4 worm cellular contexts compared by ENCODE assay signal in the genomic region with DNA sequence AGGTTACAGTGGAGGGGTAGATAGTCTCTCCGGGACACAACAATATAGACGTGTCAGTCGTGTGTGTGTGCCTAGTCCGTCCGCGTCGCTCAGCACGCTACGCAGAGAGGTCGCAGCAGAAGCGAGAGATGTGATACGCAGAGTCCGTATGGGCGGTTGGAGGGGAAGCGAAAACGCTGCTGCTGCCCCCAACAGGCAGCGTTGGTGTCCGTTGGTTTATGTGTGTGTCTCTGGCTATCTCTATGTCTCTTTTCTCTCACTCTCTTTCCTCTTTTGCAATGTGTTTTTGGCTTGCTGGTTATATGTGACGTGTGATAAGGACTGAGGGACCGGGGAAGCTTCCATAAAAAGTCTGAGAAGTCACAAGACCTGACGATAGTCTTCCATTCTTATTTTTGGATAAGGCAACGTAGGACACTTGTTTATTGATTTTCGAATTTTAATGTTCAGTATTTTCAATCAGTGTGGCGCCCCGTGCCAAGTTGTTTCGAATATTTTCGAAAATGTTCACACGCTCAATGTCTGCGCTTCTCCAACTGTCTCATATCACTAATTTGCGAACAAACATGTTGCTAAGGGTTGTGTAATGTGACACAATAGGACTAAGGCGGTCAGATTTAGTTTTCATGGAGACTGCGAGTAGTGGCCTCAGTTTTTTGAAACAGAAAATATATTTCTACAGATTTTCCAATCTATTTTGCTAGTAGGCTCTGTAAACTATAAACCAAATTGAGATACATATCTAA.
TF ChIP-seq lines count a peak whose summit lies in the region.

pab-2 (minus strand) TSS at position 69 of the 746 bp plus-strand sequence.

TF ChIP-seq in whole organism, L2 larva, 48 proteins besides CTCF, POLR2A, EP300 and RAD21 (continued from another document):
- TF ChIP-seq nhr-6 (tag; optimal IDR thresholded peaks at IDR 0.05; lab: Kevin White, UChicago) (peak; percentile 43), ceh-82 (tag; optimal IDR thresholded peaks at IDR 0.05; lab: Kevin White, UChicago) (peak; percentile 36), elt-1 (tag; optimal IDR thresholded peaks at IDR 0.05; lab: Kevin White, UChicago) (peak; percentile 12), gmeb-1 (tag; optimal IDR thresholded peaks at IDR 0.05; lab: Kevin White, UChicago) (peak; percentile 53), nhr-10 (tag; optimal IDR thresholded peaks at IDR 0.05; lab: Kevin White, UChicago) (no peak), Y55F3AM.14 (GFP tag; optimal IDR thresholded peaks at IDR 0.05; lab: Kevin White, UChicago) (peak; percentile 73), ama-1 (optimal IDR thresholded peaks at IDR 0.05; lab: Kevin White, UChicago) (no peak), F13H6.1 (tag; optimal IDR thresholded peaks at IDR 0.05; lab: Kevin White, UChicago) (peak; percentile 92), mdl-1 (tag; optimal IDR thresholded peaks at IDR 0.05; lab: Kevin White, UChicago) (peak; percentile 59 to 70), sem-4 (tag; optimal IDR thresholded peaks at IDR 0.05; lab: Kevin White, UChicago) (peak; percentile 45), ztf-4 (tag; optimal IDR thresholded peaks at IDR 0.05; lab: Kevin White, UChicago) (no peak), lin-13 (GFP tag; optimal IDR thresholded peaks at IDR 0.05; lab: Kevin White, UChicago) (peak; percentile 25), nhr-129 (tag; optimal IDR thresholded peaks at IDR 0.05; lab: Kevin White, UChicago) (peak; percentile 79), unc-39 (tag; optimal IDR thresholded peaks at IDR 0.05; lab: Kevin White, UChicago) (no peak), fos-1 (tag; optimal IDR thresholded peaks at IDR 0.05; lab: Kevin White, UChicago) (peak; percentile 89), nhr-21 (tag; optimal IDR thresholded peaks at IDR 0.05; lab: Kevin White, UChicago) (peak; percentile 81), aly-2 (tag; optimal IDR thresholded peaks at IDR 0.05; lab: Kevin White, UChicago) (no peak), lin-11 (tag; optimal IDR thresholded peaks at IDR 0.05; lab: Kevin White, UChicago) (peak; percentile 43), sma-3 (GFP tag; optimal IDR thresholded peaks at IDR 0.05; lab: Kevin White, UChicago) (peak; percentile 82), C34F6.9 (tag; optimal IDR thresholded peaks at IDR 0.05; lab: Kevin White, UChicago) (peak; percentile 77), mab-5 (tag; optimal IDR thresholded peaks at IDR 0.05; lab: Kevin White, UChicago) (peak; percentile 74)
TF ChIP-seq in whole organism, L2 larva: peak in this region for 26.

TF ChIP-seq in whole organism, L4 larva, 104 proteins besides CTCF, POLR2A, EP300 and RAD21 (continued from another document and continues in another):
- TF ChIP-seq nhr-48 (tag; optimal IDR thresholded peaks at IDR 0.05; lab: Kevin White, UChicago), result peak; percentile 92
- peak; percentile 54 for TF ChIP-seq nhr-77 (tag; optimal IDR thresholded peaks at IDR 0.05; lab: Kevin White, UChicago)
- peak; percentile 28 for TF ChIP-seq ztf-7 (tag; optimal IDR thresholded peaks at IDR 0.05; lab: Kevin White, UChicago)
- TF ChIP-seq madf-9 (GFP tag; conservative IDR thresholded peaks at IDR 0.05; lab: Robert Waterston, UW), result peak; percentile 72
- peak; percentile 92 for TF ChIP-seq dve-1 (tag; optimal IDR thresholded peaks at IDR 0.05; lab: Kevin White, UChicago; ENCODE audit: insufficient read depth)
- no peak for TF ChIP-seq ama-1 (optimal IDR thresholded peaks at IDR 0.05; lab: Kevin White, UChicago)
- peak; percentile 16 for TF ChIP-seq cey-2 (tag; optimal IDR thresholded peaks at IDR 0.05; lab: Kevin White, UChicago; ENCODE audit: borderline replicate concordance, insufficient read depth)
- TF ChIP-seq skn-1 (tag; optimal IDR thresholded peaks at IDR 0.05; lab: Kevin White, UChicago), result no peak
- TF ChIP-seq lin-38 (GFP tag; IDR thresholded peaks at IDR 0.05; lab: Robert Waterston, UW), result peak; percentile 58
- peak; percentile 90 for TF ChIP-seq hmg-1.1 (GFP tag; IDR thresholded peaks at IDR 0.05; lab: Robert Waterston, UW)
- TF ChIP-seq dmd-8 (GFP tag; IDR thresholded peaks at IDR 0.05; lab: Robert Waterston, UW), result 0 out of 2 replicates have a peak, but pooled peaks have one; percentile 54
- peak; percentile 77; the same call in 1 of the 2 replicates for TF ChIP-seq nhr-41 (GFP tag; IDR thresholded peaks at IDR 0.05; lab: Robert Waterston, UW)
- TF ChIP-seq mep-1 (tag; optimal IDR thresholded peaks at IDR 0.05; lab: Kevin White, UChicago), result peak; percentile 88
- no peak for TF ChIP-seq jun-1 (tag; optimal IDR thresholded peaks at IDR 0.05; lab: Kevin White, UChicago)
- TF ChIP-seq rbr-2 (tag; optimal IDR thresholded peaks at IDR 0.05; lab: Kevin White, UChicago), result peak; percentile 87
- 0 out of 2 replicates have a peak, but pooled peaks have one; percentile 61 for TF ChIP-seq mxl-2 (GFP tag; conservative IDR thresholded peaks at IDR 0.05; lab: Robert Waterston, UW)
- peak; percentile 49; the same call in 1 of the 2 replicates for TF ChIP-seq pha-4 (GFP tag; IDR thresholded peaks at IDR 0.05; lab: Robert Waterston, UW)
- TF ChIP-seq pha-4 (tag; optimal IDR thresholded peaks at IDR 0.05; lab: Kevin White, UChicago), result no peak
- no peak for TF ChIP-seq ZK546.5 (tag; optimal IDR thresholded peaks at IDR 0.05; lab: Kevin White, UChicago)
- peak in 1 of 2 experiments; percentile 39 for TF ChIP-seq daf-16 (GFP tag; optimal IDR thresholded peaks at IDR 0.05; lab: Kevin White, UChicago)
- TF ChIP-seq daf-16 (tag; optimal IDR thresholded peaks at IDR 0.05; lab: Kevin White, UChicago), result peak; percentile 83
- no peak for TF ChIP-seq lir-3 (tag; optimal IDR thresholded peaks at IDR 0.05; lab: Kevin White, UChicago)
- TF ChIP-seq unc-130 (GFP tag; optimal IDR thresholded peaks at IDR 0.05; lab: Kevin White, UChicago), result no peak
- TF ChIP-seq madf-5 (GFP tag; IDR thresholded peaks at IDR 0.05; lab: Robert Waterston, UW), result no peak
- TF ChIP-seq php-3 (GFP tag; IDR thresholded peaks at IDR 0.05; lab: Robert Waterston, UW), result peak; percentile 85
- no peak for TF ChIP-seq nhr-76 (tag; optimal IDR thresholded peaks at IDR 0.05; lab: Kevin White, UChicago)
- TF ChIP-seq gei-8 (GFP tag; optimal IDR thresholded peaks at IDR 0.05; lab: Kevin White, UChicago), result peak; percentile 71
- peak; percentile 79 for TF ChIP-seq nhr-11 (tag; optimal IDR thresholded peaks at IDR 0.05; lab: Kevin White, UChicago)
- no peak for TF ChIP-seq aly-2 (tag; optimal IDR thresholded peaks at IDR 0.05; lab: Kevin White, UChicago)
- TF ChIP-seq zag-1 (tag; optimal IDR thresholded peaks at IDR 0.05; lab: Kevin White, UChicago), result peak; percentile 54
- TF ChIP-seq arid-1 (GFP tag; conservative IDR thresholded peaks at IDR 0.05; lab: Robert Waterston, UW), result 0 out of 2 replicates have a peak, but pooled peaks have one; percentile 42
- no peak for TF ChIP-seq ceh-82 (tag; optimal IDR thresholded peaks at IDR 0.05; lab: Kevin White, UChicago)
- TF ChIP-seq aha-1 (tag; lab: Kevin White, UChicago), result peak; percentile 99

TF ChIP-seq in whole organism, late embryonic, 69 proteins besides CTCF, POLR2A, EP300 and RAD21 (continued from another document and continues in another):
- peak; percentile 40 for TF ChIP-seq pat-9 (tag; optimal IDR thresholded peaks at IDR 0.05; lab: Kevin White, UChicago)
- no peak for TF ChIP-seq T23F11.4 (GFP tag; optimal IDR thresholded peaks at IDR 0.05; lab: Kevin White, UChicago)
- TF ChIP-seq ztf-16 (tag; optimal IDR thresholded peaks at IDR 0.05; lab: Kevin White, UChicago), result no peak
- TF ChIP-seq elt-4 (tag; optimal IDR thresholded peaks at IDR 0.05; lab: Kevin White, UChicago), result no peak
- no peak for TF ChIP-seq mec-3 (tag; optimal IDR thresholded peaks at IDR 0.05; lab: Kevin White, UChicago; ENCODE audit: borderline replicate concordance)
- peak; percentile 9 for TF ChIP-seq ceh-14 (tag; optimal IDR thresholded peaks at IDR 0.05; lab: Kevin White, UChicago)
- TF ChIP-seq odd-2 (tag; optimal IDR thresholded peaks at IDR 0.05; lab: Kevin White, UChicago), result no peak
- no peak for TF ChIP-seq fkh-10 (GFP tag; optimal IDR thresholded peaks at IDR 0.05; lab: Kevin White, UChicago)
- TF ChIP-seq unc-55 (GFP tag; optimal IDR thresholded peaks at IDR 0.05; lab: Kevin White, UChicago), result peak; percentile 75
- peak; percentile 92 for TF ChIP-seq tbx-2 (tag; optimal IDR thresholded peaks at IDR 0.05; lab: Kevin White, UChicago)
- TF ChIP-seq eyg-1 (tag; optimal IDR thresholded peaks at IDR 0.05; lab: Kevin White, UChicago), result peak; percentile 10
- TF ChIP-seq ceh-34 (tag; optimal IDR thresholded peaks at IDR 0.05; lab: Kevin White, UChicago), result peak; percentile 67
- TF ChIP-seq zip-5 (tag; optimal IDR thresholded peaks at IDR 0.05; lab: Kevin White, UChicago), result peak; percentile 24
- TF ChIP-seq sdc-2 (tag; optimal IDR thresholded peaks at IDR 0.05; lab: Kevin White, UChicago), result peak; percentile 88
- no peak for TF ChIP-seq npax-4 (tag; optimal IDR thresholded peaks at IDR 0.05; lab: Kevin White, UChicago)
- peak; percentile 13 for TF ChIP-seq ceh-48 (tag; optimal IDR thresholded peaks at IDR 0.05; lab: Kevin White, UChicago)
- no peak for TF ChIP-seq hlh-15 (tag; optimal IDR thresholded peaks at IDR 0.05; lab: Kevin White, UChicago)
- peak; percentile 26 for TF ChIP-seq ceh-6 (GFP tag; optimal IDR thresholded peaks at IDR 0.05; lab: Kevin White, UChicago)
- TF ChIP-seq ttx-3 (tag; optimal IDR thresholded peaks at IDR 0.05; lab: Kevin White, UChicago), result no peak
- no peak for TF ChIP-seq gmeb-2 (tag; optimal IDR thresholded peaks at IDR 0.05; lab: Kevin White, UChicago)
- TF ChIP-seq dmd-4 (tag; optimal IDR thresholded peaks at IDR 0.05; lab: Kevin White, UChicago; ENCODE audit: borderline replicate concordance), result no peak
- no peak for TF ChIP-seq lim-6 (tag; optimal IDR thresholded peaks at IDR 0.05; lab: Kevin White, UChicago)
- TF ChIP-seq tbx-7 (tag; optimal IDR thresholded peaks at IDR 0.05; lab: Kevin White, UChicago), result no peak
- no peak for TF ChIP-seq fkh-6 (tag; optimal IDR thresholded peaks at IDR 0.05; lab: Kevin White, UChicago)
- TF ChIP-seq pag-3 (tag; optimal IDR thresholded peaks at IDR 0.05; lab: Kevin White, UChicago; ENCODE audit: borderline replicate concordance), result no peak
- no peak for TF ChIP-seq C38D4.7 (GFP tag; optimal IDR thresholded peaks at IDR 0.05; lab: Kevin White, UChicago)
- TF ChIP-seq unc-86 (tag; optimal IDR thresholded peaks at IDR 0.05; lab: Kevin White, UChicago), result peak; percentile 14
- TF ChIP-seq ahr-1 (tag; optimal IDR thresholded peaks at IDR 0.05; lab: Kevin White, UChicago), result no peak
- no peak for TF ChIP-seq C08G9.2 (tag; optimal IDR thresholded peaks at IDR 0.05; lab: Kevin White, UChicago)
- no peak for TF ChIP-seq ceh-24 (tag; optimal IDR thresholded peaks at IDR 0.05; lab: Kevin White, UChicago)
- peak; percentile 8 for TF ChIP-seq lin-11 (tag; optimal IDR thresholded peaks at IDR 0.05; lab: Kevin White, UChicago)
- TF ChIP-seq ceh-2 (tag; optimal IDR thresholded peaks at IDR 0.05; lab: Kevin White, UChicago), result no peak
- TF ChIP-seq sox-2 (GFP tag; IDR thresholded peaks at IDR 0.05; lab: Robert Waterston, UW), result no peak; the same call in 1 of the 2 replicates
- TF ChIP-seq ceh-30 (tag; optimal IDR thresholded peaks at IDR 0.05; lab: Kevin White, UChicago), result no peak
- TF ChIP-seq ceh-18 (tag; optimal IDR thresholded peaks at IDR 0.05; lab: Kevin White, UChicago), result peak; percentile 69
- peak; percentile 56 for TF ChIP-seq unc-42 (tag; optimal IDR thresholded peaks at IDR 0.05; lab: Kevin White, UChicago)
- no peak for TF ChIP-seq ceh-9 (tag; optimal IDR thresholded peaks at IDR 0.05; lab: Kevin White, UChicago)
- no peak for TF ChIP-seq pha-2 (tag; optimal IDR thresholded peaks at IDR 0.05; lab: Kevin White, UChicago)

TF ChIP-seq in whole organism, mixed stage, embryonic, 35 proteins besides CTCF, POLR2A, EP300 and RAD21 (continued from another document):
- peak; percentile 99 for TF ChIP-seq unc-120 (tag; optimal IDR thresholded peaks at IDR 0.05; lab: Kevin White, UChicago; ENCODE audit: poor library complexity, severe bottlenecking)
- peak; percentile 38 for TF ChIP-seq ces-1 (GFP tag; optimal IDR thresholded peaks at IDR 0.05; lab: Kevin White, UChicago)
- no peak for TF ChIP-seq flh-1 (GFP tag; optimal IDR thresholded peaks at IDR 0.05; lab: Kevin White, UChicago)
- TF ChIP-seq nhr-2 (tag; optimal IDR thresholded peaks at IDR 0.05; lab: Kevin White, UChicago), result peak; percentile 11
- TF ChIP-seq pha-4 (tag; optimal IDR thresholded peaks at IDR 0.05; lab: Kevin White, UChicago), result peak; percentile 86
- TF ChIP-seq nhr-237 (tag; optimal IDR thresholded peaks at IDR 0.05; lab: Kevin White, UChicago), result peak; percentile 29
- peak; percentile 4 for TF ChIP-seq mls-2 (tag; optimal IDR thresholded peaks at IDR 0.05; lab: Kevin White, UChicago)
- peak; percentile 66 for TF ChIP-seq M03D4.4 (tag; optimal IDR thresholded peaks at IDR 0.05; lab: Kevin White, UChicago)
